Fruit fly (Drosophila melanogaster) whole organism, embryonic: ENCODE measurements around the gene CG11600.

Experiments used
- Abd-B ChIP-seq: fragments of 200-800 bp; sonication (Bioruptor generic); optimal IDR thresholded peaks from 2 replicates; lab custom pipeline; 2018; ENCODE audit warnings: missing biosample characterization, mild to moderate bottlenecking, missing genetic modification characterization, moderate library complexity
- Adf1 ChIP-seq: fragments of 200-800 bp; sonication (Bioruptor generic); IDR thresholded peaks from 2 replicates; pipeline ENCODE4 v1.3.6; 2022; ENCODE audit warnings: missing biosample characterization, missing genetic modification characterization
- CG10543 ChIP-seq: fragments of 200-800 bp; sonication (Bioruptor generic); optimal IDR thresholded peaks from 3 replicates; lab custom pipeline; 2017; ENCODE audit warnings: missing biosample characterization, mild to moderate bottlenecking, missing genetic modification characterization, moderate library complexity
- CG11398 ChIP-seq: fragments of 200-800 bp; sonication (Bioruptor generic); optimal IDR thresholded peaks from 2 replicates; lab custom pipeline; 2016; ENCODE audit warnings: missing biosample characterization, missing genetic modification characterization
- CG12104 ChIP-seq: fragments of 200-800 bp; sonication (Bioruptor generic); optimal IDR thresholded peaks from 3 replicates; lab custom pipeline; 2016; ENCODE audit warnings: missing biosample characterization, missing genetic modification characterization
- CG14710 ChIP-seq: fragments of 200-800 bp; sonication (Bioruptor generic); optimal IDR thresholded peaks from 3 replicates; lab custom pipeline; 2019; ENCODE audit warnings: missing biosample characterization, mild to moderate bottlenecking, missing genetic modification characterization, moderate library complexity
- CG15269 ChIP-seq: fragments of 200-800 bp; sonication (Bioruptor generic); optimal IDR thresholded peaks from 2 replicates; lab custom pipeline; 2018; ENCODE audit warnings: missing biosample characterization, mild to moderate bottlenecking, missing genetic modification characterization, moderate library complexity
- CG1647 ChIP-seq: fragments of 200-800 bp; sonication (Bioruptor generic); optimal IDR thresholded peaks from 3 replicates; lab custom pipeline; 2016; ENCODE audit warnings: missing biosample characterization, missing genetic modification characterization
- CG17385 ChIP-seq: fragments of 200-800 bp; sonication (Bioruptor generic); optimal IDR thresholded peaks from 3 replicates; lab custom pipeline; 2018; ENCODE audit warnings: missing biosample characterization, mild to moderate bottlenecking, missing genetic modification characterization
- CG31365 ChIP-seq: fragments of 200-800 bp; sonication (Bioruptor generic); optimal IDR thresholded peaks from 2 replicates; lab custom pipeline; 2018; ENCODE audit warnings: missing biosample characterization, mild to moderate bottlenecking, missing genetic modification characterization
- CG31388 ChIP-seq: fragments of 200-800 bp; sonication (Bioruptor generic); optimal IDR thresholded peaks from 2 replicates; lab custom pipeline; 2016; ENCODE audit warnings: missing biosample characterization, missing genetic modification characterization
- CG3163 ChIP-seq: fragments of 200-800 bp; sonication (Bioruptor generic); optimal IDR thresholded peaks from 3 replicates; lab custom pipeline; 2016; ENCODE audit warnings: missing biosample characterization, missing genetic modification characterization
- CG32532 ChIP-seq: fragments of 200-800 bp; sonication (Bioruptor generic); IDR thresholded peaks from 2 replicates; pipeline ENCODE4 v1.3.6; 2022; ENCODE audit warnings: missing biosample characterization, missing genetic modification characterization
- CG4282 ChIP-seq: fragments of 200-800 bp; sonication (Bioruptor generic); optimal IDR thresholded peaks from 2 replicates; lab custom pipeline; 2016; ENCODE audit warnings: missing biosample characterization, missing genetic modification characterization
- CG4617 ChIP-seq: fragments of 200-800 bp; sonication (Bioruptor generic); optimal IDR thresholded peaks from 3 replicates; lab custom pipeline; 2016; ENCODE audit warnings: missing biosample characterization, missing genetic modification characterization, borderline replicate concordance
- CG6765 ChIP-seq: fragments of 200-800 bp; sonication (Bioruptor generic); optimal IDR thresholded peaks from 3 replicates; lab custom pipeline; 2017; ENCODE audit warnings: missing biosample characterization, mild to moderate bottlenecking, missing genetic modification characterization
- CG7745 ChIP-seq: fragments of 200-800 bp; sonication (Bioruptor generic); optimal IDR thresholded peaks from 2 replicates; lab custom pipeline; 2018; ENCODE audit warnings: missing biosample characterization, mild to moderate bottlenecking, missing genetic modification characterization, moderate library complexity
- Camta ChIP-seq: fragments of 200-800 bp; sonication (Bioruptor generic); optimal IDR thresholded peaks from 2 replicates; lab custom pipeline; 2016; ENCODE audit warnings: missing biosample characterization, missing genetic modification characterization
- CkIIα-i1 ChIP-seq: fragments of 200-800 bp; sonication (Bioruptor generic); IDR thresholded peaks from 2 replicates; pipeline ENCODE4 v1.3.6; 2022; ENCODE audit warnings: missing biosample characterization, missing genetic modification characterization
- Dbx ChIP-seq: fragments of 200-800 bp; sonication (Bioruptor generic); IDR thresholded peaks from 3 replicates; pipeline ENCODE4 v1.3.6; 2022; ENCODE audit warnings: missing biosample characterization, missing genetic modification characterization
- Deaf1 ChIP-seq: fragments of 200-800 bp; optimal IDR thresholded peaks from 3 replicates; lab custom pipeline; 2019; ENCODE audit warnings: missing biosample characterization, mild to moderate bottlenecking, missing genetic modification characterization, moderate library complexity
- Dip2 ChIP-seq: fragments of 200-800 bp; sonication (Bioruptor generic); IDR thresholded peaks from 2 replicates; pipeline ENCODE4 v1.3.6; 2022; ENCODE audit warnings: missing biosample characterization, missing genetic modification characterization
- Dip3 ChIP-seq: fragments of 200-800 bp; sonication (Bioruptor generic); optimal IDR thresholded peaks from 3 replicates; lab custom pipeline; 2016; ENCODE audit warnings: missing biosample characterization, missing genetic modification characterization
- NC2α ChIP-seq: fragments of 200-800 bp; sonication (Bioruptor generic); optimal IDR thresholded peaks from 2 replicates; lab custom pipeline; 2016; ENCODE audit warnings: missing biosample characterization, missing genetic modification characterization
- Opbp ChIP-seq: fragments of 200-800 bp; sonication (Bioruptor generic); IDR thresholded peaks from 3 replicates; pipeline ENCODE4 v1.3.6; 2022; ENCODE audit warnings: missing biosample characterization, missing genetic modification characterization; ENCODE audit not compliant: partially characterized antibody
- Rx ChIP-seq: fragments of 200-800 bp; sonication (Bioruptor generic); IDR thresholded peaks from 2 replicates; pipeline ENCODE4 v1.3.6; 2022; ENCODE audit warnings: missing biosample characterization, missing genetic modification characterization
- Side ChIP-seq: fragments of 200-800 bp; sonication (Bioruptor generic); optimal IDR thresholded peaks from 2 replicates; lab custom pipeline; 2016; ENCODE audit warnings: missing biosample characterization, missing genetic modification characterization
- Spps ChIP-seq: fragments of 200-800 bp; sonication (Bioruptor generic); optimal IDR thresholded peaks from 2 replicates; lab custom pipeline; 2018; ENCODE audit warnings: missing biosample characterization, mild to moderate bottlenecking, missing genetic modification characterization
- Stat92E ChIP-seq, 3 experiments: fragments of >200 bp in 2 of 3; fragments of 200-800 bp in 1 of 3; sonication (Bioruptor generic) in 1 of 3; optimal IDR thresholded peaks; 2 replicates each; lab custom pipeline; 2017 to 2019; ENCODE audit warnings: missing biosample characterization in 3 of 3, missing genetic modification characterization in 3 of 3, mild to moderate bottlenecking in 1 of 3, moderate library complexity in 1 of 3
- amos ChIP-seq: fragments of 200-800 bp; sonication (Bioruptor generic); IDR thresholded peaks from 2 replicates; pipeline ENCODE4 v1.3.6; 2022; ENCODE audit warnings: missing biosample characterization, missing genetic modification characterization; ENCODE audit not compliant: partially characterized antibody
- ato ChIP-seq: fragments of 200-800 bp; sonication (Bioruptor generic); IDR thresholded peaks from 2 replicates; pipeline ENCODE4 v1.3.6; 2022; ENCODE audit warnings: missing biosample characterization, missing genetic modification characterization; ENCODE audit not compliant: partially characterized antibody
- br ChIP-seq: fragments of >200 bp; optimal IDR thresholded peaks from 2 replicates; lab custom pipeline; 2017
- cad ChIP-seq: fragments of >200 bp; optimal IDR thresholded peaks from 2 replicates; lab custom pipeline; 2017; ENCODE audit warnings: missing biosample characterization, missing genetic modification characterization
- exex ChIP-seq: fragments of 200-800 bp; sonication (Bioruptor generic); optimal IDR thresholded peaks from 4 replicates; lab custom pipeline; 2018; ENCODE audit warnings: missing biosample characterization, mild to moderate bottlenecking, missing genetic modification characterization, moderate library complexity
- gro ChIP-seq: fragments of 200-800 bp; sonication (Bioruptor generic); optimal IDR thresholded peaks from 2 replicates; lab custom pipeline; 2016; ENCODE audit warnings: missing biosample characterization, missing genetic modification characterization
- h ChIP-seq: fragments of >200 bp; optimal IDR thresholded peaks from 2 replicates; lab custom pipeline; 2017
- hkb ChIP-seq, 2 experiments: fragments of 200-800 bp in 1 of 2; fragments of >200 bp in 1 of 2; sonication (Bioruptor generic) in 1 of 2; IDR thresholded peaks in 1 of 2; optimal IDR thresholded peaks in 1 of 2; 2 replicates each; pipeline versions ENCODE4 v1.3.6 to Lab custom; 2017 to 2022; ENCODE audit warnings: missing biosample characterization in 1 of 2, missing genetic modification characterization in 1 of 2
- jigr1 ChIP-seq: fragments of 200-800 bp; sonication (Bioruptor generic); IDR thresholded peaks from 3 replicates; pipeline ENCODE4 v1.3.6; 2022; ENCODE audit warnings: missing biosample characterization, missing genetic modification characterization
- kni ChIP-seq: fragments of 200-800 bp; sonication (Bioruptor generic); optimal IDR thresholded peaks from 3 replicates; lab custom pipeline; 2017; ENCODE audit warnings: mild to moderate bottlenecking, missing biosample characterization, missing genetic modification reagents, missing genetic modification characterization
- mirr ChIP-seq: fragments of 200-800 bp; sonication (Bioruptor generic); optimal IDR thresholded peaks from 3 replicates; lab custom pipeline; 2018; ENCODE audit warnings: missing biosample characterization, mild to moderate bottlenecking, missing genetic modification characterization
- nmo ChIP-seq: fragments of 200-800 bp; sonication (Bioruptor generic); optimal IDR thresholded peaks from 2 replicates; lab custom pipeline; 2018; ENCODE audit warnings: missing biosample characterization, mild to moderate bottlenecking, missing genetic modification characterization, moderate library complexity
- oc ChIP-seq: fragments of 200-800 bp; sonication (Bioruptor generic); optimal IDR thresholded peaks from 2 replicates; lab custom pipeline; 2018; ENCODE audit warnings: missing biosample characterization, mild to moderate bottlenecking, missing genetic modification characterization, moderate library complexity
- peb ChIP-seq: fragments of 200-800 bp; sonication (Bioruptor generic); IDR thresholded peaks from 2 replicates; pipeline ENCODE4 v1.3.6; 2022; ENCODE audit warnings: missing biosample characterization, missing genetic modification characterization
- pum ChIP-seq: fragments of 200-800 bp; sonication (Bioruptor generic); optimal IDR thresholded peaks from 2 replicates; lab custom pipeline; 2016; ENCODE audit warnings: missing biosample characterization, missing genetic modification characterization
- sisA ChIP-seq: fragments of 200-800 bp; sonication (Bioruptor generic); IDR thresholded peaks from 2 replicates; pipeline ENCODE4 v1.3.6; 2022; ENCODE audit warnings: missing biosample characterization, missing genetic modification characterization
- tll ChIP-seq, 2 experiments: fragments of 200-800 bp in 1 of 2; fragments of >200 bp in 1 of 2; sonication (Bioruptor generic) in 1 of 2; optimal IDR thresholded peaks; 2 replicates each; lab custom pipeline; 2017 to 2019; ENCODE audit warnings: missing biosample characterization in 2 of 2, missing genetic modification characterization in 2 of 2, mild to moderate bottlenecking in 1 of 2, moderate library complexity in 1 of 2
- ttk ChIP-seq: fragments of 200-800 bp; sonication (Bioruptor generic); IDR thresholded peaks from 2 replicates; pipeline ENCODE4 v2.1.2; 2022; ENCODE audit warnings: missing biosample characterization, missing genetic modification characterization
- wek ChIP-seq: fragments of 200-800 bp; sonication (Bioruptor generic); optimal IDR thresholded peaks from 3 replicates; lab custom pipeline; 2018; ENCODE audit warnings: missing biosample characterization, mild to moderate bottlenecking, missing genetic modification characterization, moderate library complexity
- zfh2 ChIP-seq: fragments of 200-800 bp; sonication (Bioruptor generic); optimal IDR thresholded peaks from 2 replicates; lab custom pipeline; 2016; ENCODE audit warnings: missing biosample characterization, missing genetic modification characterization

The CG11600 gene

DNA sequence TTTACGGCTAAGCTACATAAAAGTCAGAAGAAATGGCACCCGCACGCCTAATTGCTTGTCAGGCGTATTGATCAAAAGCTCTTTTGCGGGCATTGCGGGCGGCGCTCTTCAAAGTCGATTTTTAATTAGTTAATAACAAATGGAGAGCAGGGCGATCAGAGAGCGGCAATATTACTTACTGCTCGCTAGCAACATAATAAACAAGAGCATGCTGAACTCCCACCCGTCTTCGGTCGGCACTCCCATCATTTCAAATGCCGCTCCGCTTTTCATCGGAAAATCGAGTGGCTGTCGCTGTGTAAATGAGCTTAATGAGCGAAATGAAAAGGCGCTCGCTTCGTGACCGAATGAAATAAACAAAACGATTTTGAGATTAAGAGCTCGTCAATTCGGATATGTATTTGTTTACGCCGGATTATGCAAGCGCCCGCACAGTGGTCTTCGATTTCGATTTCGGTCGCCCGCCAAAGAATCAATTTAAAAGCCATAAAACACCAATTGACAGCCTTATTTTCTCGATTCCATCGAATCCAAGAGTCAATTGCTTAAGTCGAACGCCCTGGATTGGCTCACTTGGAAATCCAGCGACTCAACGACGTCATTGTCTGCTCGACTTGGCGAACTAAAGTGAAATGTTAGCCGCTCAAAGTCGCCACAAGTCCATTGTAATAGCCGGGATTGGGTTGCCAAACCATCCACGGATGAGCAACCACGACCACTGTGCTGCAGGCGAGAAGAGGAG lies 17.3 kb downstream of the CG11600 start (continued):
- TF ChIP-seq cad (GFP tag; lab: Kevin White, UChicago) (no peak), Camta (GFP tag; lab: Kevin White, UChicago) (peak; percentile 81), CG32532 (peak; percentile 77), wek (GFP tag; lab: Kevin White, UChicago) (peak; percentile 37), CG10543 (GFP tag; lab: Kevin White, UChicago) (peak; percentile 67), mirr (GFP tag; lab: Kevin White, UChicago) (no peak), sisA (GFP tag; lab: Robert Waterston, UW) (peak; percentile 91), CG4617 (GFP tag; lab: Kevin White, UChicago) (peak; percentile 39), ato (GFP tag; lab: Robert Waterston, UW) (0 out of 2 replicates have a peak, but pooled peaks have one; percentile 13), Adf1 (GFP tag; lab: Robert Waterston, UW) (peak; percentile 27), CkIIα-i1 (GFP tag; lab: Robert Waterston, UW) (no peak), zfh2 (peak; percentile 69), CG11398 (peak; percentile 71), oc (peak; percentile 76), ttk (GFP tag; lab: Robert Waterston, UW) (peak; percentile 86), Rx (peak; percentile 79), h (lab: Kevin White, UChicago) (no peak), nmo (GFP tag; lab: Kevin White, UChicago) (peak; percentile 92), Deaf1 (peak; percentile 47), amos (GFP tag; lab: Robert Waterston, UW) (no peak), CG7745 (tag; lab: Kevin White, UChicago) (no peak), Dip3 (GFP tag; lab: Kevin White, UChicago) (peak; percentile 60), Opbp (GFP tag; lab: Robert Waterston, UW) (no peak), CG31388 (GFP tag; lab: Kevin White, UChicago) (no peak), tll (GFP tag; optimal IDR thresholded peaks at IDR 0.05; lab: Kevin White, UChicago) (no peak), pum (GFP tag; lab: Kevin White, UChicago) (peak; percentile 81), NC2α (GFP tag; lab: Kevin White, UChicago) (peak; percentile 75), CG3163 (GFP tag; lab: Kevin White, UChicago) (peak; percentile 61), Abd-B (GFP tag; lab: Kevin White, UChicago) (peak; percentile 86), CG1647 (GFP tag; lab: Kevin White, UChicago) (no peak), exex (tag; lab: Kevin White, UChicago) (peak; percentile 34), CG15269 (peak; percentile 88), CG17385 (GFP tag; lab: Kevin White, UChicago) (peak; percentile 76), CG6765 (GFP tag; lab: Kevin White, UChicago) (peak; percentile 4), CG4282 (GFP tag; lab: Kevin White, UChicago) (peak; percentile 56), br (lab: Kevin White, UChicago) (no peak), jigr1 (GFP tag; lab: Robert Waterston, UW) (peak; percentile 64; the same call in 2 of the 3 replicates), Stat92E (GFP tag; optimal IDR thresholded peaks at IDR 0.05; lab: Kevin White, UChicago) (no peak), gro (GFP tag; lab: Kevin White, UChicago) (no peak), Dip2 (GFP tag; lab: Robert Waterston, UW) (peak; percentile 57), kni (GFP tag; lab: Kevin White, UChicago) (peak; percentile 11), Spps (tag; lab: Kevin White, UChicago) (no peak), CG12104 (GFP tag; lab: Kevin White, UChicago) (peak; percentile 61), Side (peak; percentile 68), peb (GFP tag; lab: Robert Waterston, UW) (peak; percentile 54; the same call in 1 of the 2 replicates), hkb (optimal IDR thresholded peaks at IDR 0.05; lab: Kevin White, UChicago) (no peak), hkb (GFP tag; IDR thresholded peaks at IDR 0.05; lab: Robert Waterston, UW) (peak; percentile 91), CG14710 (tag; lab: Kevin White, UChicago) (peak; percentile 35), CG31365 (tag; lab: Kevin White, UChicago) (peak; percentile 33), Dbx (GFP tag; lab: Robert Waterston, UW) (peak; percentile 74; the same call in 2 of the 3 replicates)
